Worm (Caenorhabditis elegans) whole organism, L1 larva: ENCODE results near the gene dgk-2.

Experiments used
- C34B4.2 ChIP-seq: sonication (generic microtip); optimal IDR thresholded peaks from 2 replicates; lab custom pipeline; 2017; ENCODE audit warnings: mild to moderate bottlenecking, missing genetic modification characterization, missing compliant biosample characterization
- nhr-77 ChIP-seq: fragments of 150-350 bp; optimal IDR thresholded peaks from 2 replicates; lab custom pipeline; 2014; ENCODE audit warnings: missing biosample characterization, missing genetic modification characterization
- nhr-90 ChIP-seq: sonication (generic microtip); optimal IDR thresholded peaks from 2 replicates; lab custom pipeline; 2016; ENCODE audit warnings: mild to moderate bottlenecking, missing genetic modification characterization, missing compliant biosample characterization; ENCODE audit not compliant: poor library complexity
- pqm-1 ChIP-seq: sonication (generic microtip); optimal IDR thresholded peaks from 3 replicates; lab custom pipeline; 2017; ENCODE audit warnings: missing biosample characterization, missing genetic modification characterization
- ztf-11 ChIP-seq, 2 experiments: sonication (generic microtip); optimal IDR thresholded peaks; 2 replicates each; lab custom pipeline; 2016 to 2017; ENCODE audit warnings: missing genetic modification characterization in 2 of 2, missing biosample characterization in 1 of 2, missing compliant biosample characterization in 1 of 2
- ztf-4 ChIP-seq: fragments of 150-350 bp; optimal IDR thresholded peaks from 2 replicates; lab custom pipeline; 2014; ENCODE audit warnings: missing biosample characterization, missing genetic modification characterization

ce11 chrX:4526412-4526811, 22.2 kb upstream of the dgk-2 start:
- TF ChIP-seq ztf-4 (no peak), nhr-90 (tag; lab: Kevin White, UChicago) (no peak), pqm-1 (tag; lab: Kevin White, UChicago) (no peak), nhr-77 (tag; lab: Kevin White, UChicago) (no peak), ztf-11 (tag; optimal IDR thresholded peaks at IDR 0.05; lab: Kevin White, UChicago) (no peak), C34B4.2 (no peak)
